Fruit fly (Drosophila melanogaster) whole organism, embryonic: ENCODE measurements around the gene mio.
A peak's percentile ranks its signal among the peaks of the same experiment; 100 is the strongest.

Experiments
- Antp ChIP-seq: fragments of 200-800 bp; sonication (Bioruptor generic); optimal IDR thresholded peaks from 3 replicates; lab custom pipeline; 2016; ENCODE audit warnings: missing biosample characterization, missing genetic modification characterization
- Bteb2 ChIP-seq: fragments of 200-800 bp; sonication (Bioruptor generic); optimal IDR thresholded peaks from 2 replicates; lab custom pipeline; 2016; ENCODE audit warnings: missing biosample characterization, missing genetic modification characterization
- CG10274 ChIP-seq: fragments of 200-800 bp; sonication (Bioruptor generic); optimal IDR thresholded peaks from 3 replicates; lab custom pipeline; 2017; ENCODE audit warnings: missing biosample characterization, mild to moderate bottlenecking, missing genetic modification characterization
- CG12942 ChIP-seq: fragments of 200-800 bp; sonication (Bioruptor generic); optimal IDR thresholded peaks from 3 replicates; lab custom pipeline; 2016; ENCODE audit warnings: missing biosample characterization, missing genetic modification characterization
- CG13123 ChIP-seq: fragments of 200-800 bp; sonication (Bioruptor generic); optimal IDR thresholded peaks from 2 replicates; lab custom pipeline; 2016; ENCODE audit warnings: missing biosample characterization, missing genetic modification characterization
- CG13424 ChIP-seq: fragments of 200-800 bp; sonication (Bioruptor generic); optimal IDR thresholded peaks from 2 replicates; lab custom pipeline; 2019; ENCODE audit warnings: missing biosample characterization, mild to moderate bottlenecking, missing genetic modification characterization, moderate library complexity
- CG14710 ChIP-seq: fragments of 200-800 bp; sonication (Bioruptor generic); optimal IDR thresholded peaks from 3 replicates; lab custom pipeline; 2019; ENCODE audit warnings: missing biosample characterization, mild to moderate bottlenecking, missing genetic modification characterization, moderate library complexity
- CG1602 ChIP-seq: fragments of 200-800 bp; sonication (Bioruptor generic); optimal IDR thresholded peaks from 3 replicates; lab custom pipeline; 2016; ENCODE audit warnings: missing biosample characterization, missing genetic modification characterization
- CG17328 ChIP-seq: fragments of 200-800 bp; sonication (Bioruptor generic); IDR thresholded peaks from 2 replicates; pipeline ENCODE4 v1.3.6; 2022; ENCODE audit warnings: missing biosample characterization, missing genetic modification characterization
- CG17612 ChIP-seq: fragments of 200-800 bp; sonication (Bioruptor generic); IDR thresholded peaks from 2 replicates; pipeline ENCODE4 v1.3.6; 2022; ENCODE audit warnings: missing biosample characterization, missing genetic modification characterization
- CG3163 ChIP-seq: fragments of 200-800 bp; sonication (Bioruptor generic); optimal IDR thresholded peaks from 3 replicates; lab custom pipeline; 2016; ENCODE audit warnings: missing biosample characterization, missing genetic modification characterization
- CG32767 ChIP-seq: fragments of 200-800 bp; sonication (Bioruptor generic); IDR thresholded peaks from 2 replicates; pipeline ENCODE4 v1.3.6; 2022; ENCODE audit warnings: missing biosample characterization, missing genetic modification characterization
- CG34224 ChIP-seq: fragments of 200-800 bp; sonication (Bioruptor generic); IDR thresholded peaks from 3 replicates; pipeline ENCODE4 v1.3.6; 2022; ENCODE audit warnings: missing biosample characterization, missing genetic modification characterization; ENCODE audit not compliant: partially characterized antibody
- CG3726 ChIP-seq: fragments of 200-800 bp; sonication (Bioruptor generic); IDR thresholded peaks from 3 replicates; pipeline ENCODE4, ENCODE4 v1.3.6; 2022; ENCODE audit warnings: missing biosample characterization, missing genetic modification characterization
- CG3838 ChIP-seq: fragments of 200-800 bp; sonication (Bioruptor generic); optimal IDR thresholded peaks from 3 replicates; lab custom pipeline; 2016; ENCODE audit warnings: missing biosample characterization, missing genetic modification characterization
- CG4617 ChIP-seq: fragments of 200-800 bp; sonication (Bioruptor generic); optimal IDR thresholded peaks from 3 replicates; lab custom pipeline; 2016; ENCODE audit warnings: missing biosample characterization, missing genetic modification characterization, borderline replicate concordance
- CG5953 ChIP-seq: fragments of 200-800 bp; sonication (Bioruptor generic); IDR thresholded peaks from 2 replicates; pipeline ENCODE4 v1.3.6; 2022; ENCODE audit warnings: missing biosample characterization, missing genetic modification characterization
- CG6854 ChIP-seq: fragments of 200-800 bp; sonication (Bioruptor generic); optimal IDR thresholded peaks from 3 replicates; lab custom pipeline; 2017; ENCODE audit warnings: missing biosample characterization, mild to moderate bottlenecking, missing genetic modification characterization
- CG8944 ChIP-seq: fragments of 200-800 bp; sonication (Bioruptor generic); optimal IDR thresholded peaks from 3 replicates; lab custom pipeline; 2016; ENCODE audit warnings: missing biosample characterization, missing genetic modification characterization
- CG9727 ChIP-seq: fragments of 200-800 bp; sonication (Bioruptor generic); optimal IDR thresholded peaks from 3 replicates; lab custom pipeline; 2017; ENCODE audit warnings: missing biosample characterization, mild to moderate bottlenecking, missing genetic modification characterization
- CHES-1-like ChIP-seq: fragments of 200-800 bp; sonication (Bioruptor generic); optimal IDR thresholded peaks from 2 replicates; lab custom pipeline; 2016; ENCODE audit warnings: missing biosample characterization, missing genetic modification characterization
- CTCF ChIP-seq: fragments of 200-800 bp; sonication (Bioruptor generic); optimal IDR thresholded peaks from 2 replicates; lab custom pipeline; 2017; ENCODE audit warnings: missing biosample characterization, mild to moderate bottlenecking, missing genetic modification characterization, moderate library complexity
- Camta ChIP-seq: fragments of 200-800 bp; sonication (Bioruptor generic); optimal IDR thresholded peaks from 2 replicates; lab custom pipeline; 2016; ENCODE audit warnings: missing biosample characterization, missing genetic modification characterization
- Dip2 ChIP-seq: fragments of 200-800 bp; sonication (Bioruptor generic); IDR thresholded peaks from 2 replicates; pipeline ENCODE4 v1.3.6; 2022; ENCODE audit warnings: missing biosample characterization, missing genetic modification characterization
- Dp ChIP-seq: fragments of 200-800 bp; sonication (Bioruptor generic); optimal IDR thresholded peaks from 2 replicates; lab custom pipeline; 2018; ENCODE audit warnings: missing biosample characterization, mild to moderate bottlenecking, missing genetic modification characterization, moderate library complexity
- Dref ChIP-seq: fragments of 200-800 bp; sonication (Bioruptor generic); IDR thresholded peaks from 2 replicates; pipeline ENCODE4 v1.3.6; 2022; ENCODE audit warnings: missing biosample characterization, missing genetic modification characterization
- Fer3 ChIP-seq: fragments of 200-800 bp; sonication (Bioruptor generic); optimal IDR thresholded peaks from 2 replicates; lab custom pipeline; 2018; ENCODE audit warnings: missing biosample characterization, mild to moderate bottlenecking, missing genetic modification characterization, moderate library complexity
- Jarid2 ChIP-seq: fragments of 200-800 bp; sonication (Bioruptor generic); optimal IDR thresholded peaks from 3 replicates; lab custom pipeline; 2017; ENCODE audit warnings: mild to moderate bottlenecking, missing biosample characterization, missing genetic modification reagents, missing genetic modification characterization
- Mad ChIP-seq: fragments of 200-800 bp; sonication (Bioruptor generic); optimal IDR thresholded peaks from 2 replicates; lab custom pipeline; 2016; ENCODE audit warnings: missing biosample characterization, missing genetic modification characterization
- NC2β ChIP-seq: fragments of 200-800 bp; sonication (Bioruptor generic); optimal IDR thresholded peaks from 2 replicates; lab custom pipeline; 2016; ENCODE audit warnings: missing biosample characterization, missing genetic modification characterization
- Nf-YB ChIP-seq: fragments of 200-800 bp; sonication (Bioruptor generic); optimal IDR thresholded peaks from 3 replicates; lab custom pipeline; 2019; ENCODE audit warnings: missing biosample characterization, mild to moderate bottlenecking, missing genetic modification characterization, moderate library complexity
- Rfx ChIP-seq: fragments of 200-800 bp; sonication (Bioruptor generic); IDR thresholded peaks from 2 replicates; pipeline ENCODE4 v1.3.6; 2022; ENCODE audit warnings: missing biosample characterization, missing genetic modification characterization
- Sin3A ChIP-seq: fragments of >200 bp; optimal IDR thresholded peaks from 2 replicates; lab custom pipeline; 2018
- Six4 ChIP-seq: fragments of 200-800 bp; sonication (Bioruptor generic); optimal IDR thresholded peaks from 2 replicates; lab custom pipeline; 2016; ENCODE audit warnings: missing biosample characterization, missing genetic modification characterization
- Vsx1 ChIP-seq: fragments of 200-800 bp; sonication (Bioruptor generic); optimal IDR thresholded peaks from 2 replicates; lab custom pipeline; 2017; ENCODE audit warnings: missing biosample characterization, mild to moderate bottlenecking, missing genetic modification characterization, missing genetic modification reagents
- aop ChIP-seq: fragments of 200-800 bp; sonication (Bioruptor generic); IDR thresholded peaks from 2 replicates; pipeline ENCODE4 v1.3.6; 2022; ENCODE audit warnings: missing biosample characterization, missing genetic modification characterization
- ara ChIP-seq: fragments of 200-800 bp; sonication (Bioruptor generic); IDR thresholded peaks from 2 replicates; pipeline ENCODE4 v1.3.6; 2022; ENCODE audit warnings: missing biosample characterization, missing genetic modification characterization
- bigmax ChIP-seq: fragments of 200-800 bp; sonication (Bioruptor generic); optimal IDR thresholded peaks from 2 replicates; lab custom pipeline; 2018; ENCODE audit warnings: missing biosample characterization, mild to moderate bottlenecking, missing genetic modification characterization
- btn ChIP-seq: fragments of 200-800 bp; sonication (Bioruptor generic); optimal IDR thresholded peaks from 2 replicates; lab custom pipeline; 2016; ENCODE audit warnings: missing biosample characterization, missing genetic modification characterization
- kay ChIP-seq: fragments of 200-800 bp; sonication (Bioruptor generic); optimal IDR thresholded peaks from 2 replicates; lab custom pipeline; 2016; ENCODE audit warnings: missing biosample characterization, missing genetic modification characterization
- nom ChIP-seq: fragments of 200-800 bp; sonication (Bioruptor generic); optimal IDR thresholded peaks from 2 replicates; lab custom pipeline; 2017; ENCODE audit warnings: missing biosample characterization, missing genetic modification characterization, mild to moderate bottlenecking, moderate library complexity, missing genetic modification reagents
- oc ChIP-seq: fragments of 200-800 bp; sonication (Bioruptor generic); optimal IDR thresholded peaks from 2 replicates; lab custom pipeline; 2018; ENCODE audit warnings: missing biosample characterization, mild to moderate bottlenecking, missing genetic modification characterization, moderate library complexity
- pfk ChIP-seq: fragments of 200-800 bp; sonication (Bioruptor generic); optimal IDR thresholded peaks from 2 replicates; lab custom pipeline; 2018; ENCODE audit warnings: missing biosample characterization, mild to moderate bottlenecking, missing genetic modification characterization, moderate library complexity
- prd ChIP-seq, 3 experiments: fragments of >200 bp in 2 of 3; fragments of 200-800 bp in 1 of 3; sonication (Bioruptor generic) in 1 of 3; optimal IDR thresholded peaks in 2 of 3; IDR thresholded peaks in 1 of 3; 2 replicates in 2 of 3; 3 replicates in 1 of 3; pipeline versions ENCODE4 v1.3.6 to Lab custom; 2017 to 2022; ENCODE audit warnings: missing biosample characterization in 1 of 3, missing genetic modification characterization in 1 of 3
- psq ChIP-seq: fragments of 200-800 bp; sonication (Bioruptor generic); optimal IDR thresholded peaks from 2 replicates; lab custom pipeline; 2017; ENCODE audit warnings: missing biosample characterization, missing genetic modification characterization
- shn ChIP-seq: fragments of 200-800 bp; sonication (Bioruptor generic); optimal IDR thresholded peaks from 3 replicates; lab custom pipeline; 2016; ENCODE audit warnings: missing biosample characterization, missing genetic modification characterization
- sob ChIP-seq: fragments of 200-800 bp; sonication (Bioruptor generic); IDR thresholded peaks from 2 replicates; pipeline ENCODE4 v1.3.6; 2022; ENCODE audit warnings: missing biosample characterization, missing genetic modification characterization
- tgo ChIP-seq: fragments of 200-800 bp; sonication (Bioruptor generic); IDR thresholded peaks from 3 replicates; pipeline ENCODE4 v1.3.6; 2022; ENCODE audit warnings: missing biosample characterization, missing genetic modification characterization
- tio ChIP-seq: fragments of 200-800 bp; sonication (Bioruptor generic); optimal IDR thresholded peaks from 2 replicates; lab custom pipeline; 2017; ENCODE audit warnings: missing biosample characterization, missing genetic modification characterization, inconsistent platforms
- twi ChIP-seq: fragments of 200-800 bp; optimal IDR thresholded peaks from 2 replicates; lab custom pipeline; 2019; ENCODE audit warnings: missing biosample characterization, mild to moderate bottlenecking, missing genetic modification characterization, moderate library complexity
- z ChIP-seq: fragments of 200-800 bp; sonication (Bioruptor generic); IDR thresholded peaks from 3 replicates; pipeline ENCODE4 v1.3.6; 2022; ENCODE audit warnings: missing biosample characterization, missing genetic modification characterization
- zfh1 ChIP-seq: fragments of 200-800 bp; sonication (Bioruptor generic); IDR thresholded peaks from 3 replicates; pipeline ENCODE4 v1.3.6; 2022; ENCODE audit warnings: missing biosample characterization, missing genetic modification characterization

The mio gene

dm6 chr2L:2201107-2201561, 16.0 kb upstream of the mio start (continued):
- TF ChIP-seq CG17612 = no peak
- peak; percentile 77 for TF ChIP-seq CG1602 (GFP tag; lab: Kevin White, UChicago)
- TF ChIP-seq CTCF (GFP tag; lab: Kevin White, UChicago) = peak; percentile 38
- TF ChIP-seq CG6854 = no peak
- peak; percentile 83 for TF ChIP-seq zfh1
- peak; percentile 9 for TF ChIP-seq bigmax (GFP tag; lab: Kevin White, UChicago)
- TF ChIP-seq CG8944 (GFP tag; lab: Kevin White, UChicago) = peak; percentile 60
- no peak for TF ChIP-seq prd (optimal IDR thresholded peaks at IDR 0.05; lab: Kevin White, UChicago)
- peak; percentile 80 for TF ChIP-seq prd (GFP tag; IDR thresholded peaks at IDR 0.05; lab: Robert Waterston, UW)
- peak; percentile 14 for TF ChIP-seq CG3838 (GFP tag; lab: Kevin White, UChicago)
- TF ChIP-seq Nf-YB = peak; percentile 66
- peak; percentile 84 for TF ChIP-seq tio (GFP tag; lab: Kevin White, UChicago)
- TF ChIP-seq z (GFP tag; lab: Robert Waterston, UW) = peak; percentile 4; the same call in 1 of the 3 replicates
- TF ChIP-seq oc (tag; lab: Kevin White, UChicago) = peak; percentile 88
- TF ChIP-seq CG14710 (tag; lab: Kevin White, UChicago) = peak; percentile 95
- peak; percentile 55; the same call in 1 of the 2 replicates for TF ChIP-seq CG32767
- peak; percentile 87 for TF ChIP-seq CG13424 (tag; lab: Kevin White, UChicago)
- TF ChIP-seq Dref (GFP tag; lab: Robert Waterston, UW) = no peak
- no peak for TF ChIP-seq Sin3A (lab: Kevin White, UChicago)
- TF ChIP-seq btn (GFP tag; lab: Kevin White, UChicago) = peak; percentile 54
- peak; percentile 46 for TF ChIP-seq CG10274 (GFP tag; lab: Kevin White, UChicago)
- peak; percentile 85 for TF ChIP-seq Six4 (GFP tag; lab: Kevin White, UChicago)
- 0 out of 2 replicates have a peak, but pooled peaks have one; percentile 24 for TF ChIP-seq Rfx (GFP tag; lab: Robert Waterston, UW)
- peak; percentile 84 for TF ChIP-seq CG17328
- no peak for TF ChIP-seq psq (GFP tag; lab: Kevin White, UChicago)
- TF ChIP-seq shn (GFP tag; lab: Kevin White, UChicago) = peak; percentile 73
- TF ChIP-seq nom (GFP tag; lab: Kevin White, UChicago) = no peak
- peak; percentile 51 for TF ChIP-seq CG4617 (GFP tag; lab: Kevin White, UChicago)
- peak; percentile 54 for TF ChIP-seq Antp (GFP tag; lab: Kevin White, UChicago)
- no peak for TF ChIP-seq CG34224 (GFP tag; lab: Robert Waterston, UW)
- peak; percentile 60 for TF ChIP-seq Fer3
- peak; percentile 34 for TF ChIP-seq kay (GFP tag; lab: Kevin White, UChicago)
- no peak for TF ChIP-seq CG3163 (GFP tag; lab: Kevin White, UChicago)
- TF ChIP-seq Vsx1 (GFP tag; lab: Kevin White, UChicago) = peak; percentile 82
- TF ChIP-seq tgo (GFP tag; lab: Robert Waterston, UW) = peak; percentile 61; the same call in 2 of the 3 replicates
- peak; percentile 73; the same call in 1 of the 2 replicates for TF ChIP-seq aop (GFP tag; lab: Robert Waterston, UW)
- TF ChIP-seq Mad (GFP tag; lab: Kevin White, UChicago) = peak; percentile 42
- TF ChIP-seq CG12942 (GFP tag; lab: Kevin White, UChicago) = peak; percentile 77
- peak; percentile 65 for TF ChIP-seq Jarid2 (GFP tag; lab: Kevin White, UChicago)
- TF ChIP-seq CHES-1-like = no peak
- TF ChIP-seq ara (GFP tag; lab: Robert Waterston, UW) = peak; percentile 88
- TF ChIP-seq NC2β (GFP tag; lab: Kevin White, UChicago) = peak; percentile 73
- no peak for TF ChIP-seq Dip2 (GFP tag; lab: Robert Waterston, UW)
- peak; percentile 90 for TF ChIP-seq CG9727 (GFP tag; lab: Kevin White, UChicago)
- peak; percentile 50 for TF ChIP-seq Bteb2 (GFP tag; lab: Kevin White, UChicago)
- TF ChIP-seq CG13123 = peak; percentile 83
- no peak for TF ChIP-seq Dp (GFP tag; lab: Kevin White, UChicago)
- TF ChIP-seq sob (GFP tag; lab: Robert Waterston, UW) = no peak
- TF ChIP-seq pfk (GFP tag; lab: Kevin White, UChicago) = no peak
- peak; percentile 43; the same call in 1 of the 3 replicates for TF ChIP-seq CG3726 (GFP tag; lab: Robert Waterston, UW)
- 0 out of 2 replicates have a peak, but pooled peaks have one; percentile 39 for TF ChIP-seq CG5953 (GFP tag; lab: Robert Waterston, UW)
- TF ChIP-seq Camta (GFP tag; lab: Kevin White, UChicago) = peak; percentile 75
- peak; percentile 79 for TF ChIP-seq twi (tag; lab: Kevin White, UChicago)
